Fruit fly (Drosophila melanogaster): ENCODE results near the gene CG16863.

DNA sequence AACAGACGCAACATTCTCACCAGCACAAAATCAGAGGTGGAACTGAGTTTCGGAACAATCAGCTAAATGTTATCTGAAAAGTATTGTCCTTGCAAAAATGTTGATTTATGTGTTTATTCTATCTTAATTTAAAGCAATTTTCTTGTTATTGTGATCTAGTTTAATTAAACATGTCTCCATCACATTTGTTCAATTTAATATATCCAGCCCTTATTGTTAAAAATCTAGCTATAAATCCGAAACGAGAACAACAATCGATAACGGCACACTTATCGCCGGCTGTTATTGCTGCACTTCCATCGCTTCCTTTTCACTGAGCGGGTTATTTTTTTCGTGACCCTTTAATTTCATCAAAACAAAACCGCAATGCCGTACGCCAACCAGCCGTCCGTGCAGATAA, 42.3 kb downstream of the CG16863 start, which contains the start of the genes GatC, PolG2 and Polr2C:
- no peak for TF ChIP-seq CTCF (optimal IDR thresholded peaks at IDR 0.05)
- TF ChIP-seq CG8478 (optimal IDR thresholded peaks at IDR 0.05) = no peak

Measured in S2 (cell line).